Worm (Caenorhabditis elegans): ENCODE results near the gene F11G11.13.

DNA sequence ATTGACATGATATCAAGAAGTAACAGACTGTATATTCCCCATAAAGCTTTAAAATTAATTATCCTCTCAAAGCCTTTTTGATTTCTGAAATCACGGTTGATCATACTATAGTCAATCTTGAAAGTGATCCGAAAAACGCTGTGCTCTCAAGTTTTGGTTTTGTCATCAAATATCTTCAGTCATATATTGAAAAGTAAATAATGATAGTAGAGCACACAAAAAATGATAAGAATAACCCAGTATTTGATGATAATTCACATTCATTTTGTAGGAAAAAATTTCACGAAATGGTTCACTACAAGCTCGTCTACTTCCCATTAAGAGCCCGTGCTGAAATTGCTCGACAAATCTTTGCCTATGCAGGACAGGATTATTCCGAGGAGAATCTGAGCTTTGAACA, 3.6 kb upstream of the F11G11.13 start, which contains the start of gene gst-6:
- TF ChIP-seq aly-2 (tag; optimal IDR thresholded peaks at IDR 0.05) (no peak), ceh-16 (tag; optimal IDR thresholded peaks at IDR 0.05) (no peak), unc-62 (GFP tag; optimal IDR thresholded peaks at IDR 0.05) (no peak), daf-12 (tag; optimal IDR thresholded peaks at IDR 0.05) (no peak), ceh-82 (tag; optimal IDR thresholded peaks at IDR 0.05) (no peak), ceh-28 (tag; optimal IDR thresholded peaks at IDR 0.05) (no peak), nhr-76 (tag; optimal IDR thresholded peaks at IDR 0.05) (no peak), zag-1 (tag; optimal IDR thresholded peaks at IDR 0.05) (no peak), nhr-28 (tag; optimal IDR thresholded peaks at IDR 0.05) (no peak), tbx-2 (tag; optimal IDR thresholded peaks at IDR 0.05) (no peak), nhr-25 (tag; optimal IDR thresholded peaks at IDR 0.05) (no peak), snpc-4 (tag; optimal IDR thresholded peaks at IDR 0.05) (no peak), ZK546.5 (tag; optimal IDR thresholded peaks at IDR 0.05) (no peak)

All from whole organism, L3 larva.